Worm (Caenorhabditis elegans): ENCODE measurements around the gene aakg-3.

DNA sequence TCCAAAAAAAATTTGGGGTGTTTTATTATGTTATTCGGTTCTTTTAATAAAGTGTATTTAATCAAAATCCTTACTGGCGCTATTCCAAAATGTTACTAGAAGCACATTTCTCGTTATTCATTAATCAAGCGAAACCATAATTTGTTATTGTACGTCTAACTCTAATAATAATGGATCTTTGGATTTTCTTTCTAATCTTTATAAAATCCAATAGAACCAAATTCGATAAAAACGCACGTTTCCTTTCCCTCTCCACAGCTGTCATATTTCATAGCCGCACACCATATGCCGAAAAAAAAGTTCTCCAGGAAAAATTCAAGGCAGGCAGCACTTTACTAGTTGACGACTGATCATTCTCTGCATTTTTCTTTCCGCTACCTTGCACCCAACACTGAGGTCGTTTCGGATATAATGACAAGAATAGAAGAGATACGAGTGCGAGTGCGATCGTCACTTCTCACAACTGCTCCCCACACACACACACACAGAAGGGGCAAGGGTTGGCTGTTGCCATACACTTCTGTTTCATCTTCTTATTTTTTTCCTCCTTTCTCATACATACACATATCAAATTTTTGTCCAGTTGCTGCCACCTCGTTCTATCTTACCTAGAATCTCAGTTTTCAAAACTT is 47.4 kb downstream of the aakg-3 start:
- TF ChIP-seq crh-2 (tag; optimal IDR thresholded peaks at IDR 0.05), result no peak
- no peak for TF ChIP-seq nhr-11 (tag; optimal IDR thresholded peaks at IDR 0.05)
- peak; percentile 33 for TF ChIP-seq F13H6.1 (tag; optimal IDR thresholded peaks at IDR 0.05)
- TF ChIP-seq ztf-4 (tag; optimal IDR thresholded peaks at IDR 0.05), result peak; percentile 13
- TF ChIP-seq sma-9 (GFP tag; optimal IDR thresholded peaks at IDR 0.05), result peak; percentile 78
- no peak for TF ChIP-seq sma-9 (tag; optimal IDR thresholded peaks at IDR 0.05)
- TF ChIP-seq lin-11 (tag; optimal IDR thresholded peaks at IDR 0.05), result no peak
- TF ChIP-seq lin-13 (GFP tag; optimal IDR thresholded peaks at IDR 0.05), result no peak
- TF ChIP-seq lin-39 (tag; optimal IDR thresholded peaks at IDR 0.05), result no peak
- TF ChIP-seq unc-62 (GFP tag; optimal IDR thresholded peaks at IDR 0.05), result no peak
- TF ChIP-seq snpc-4 (tag; optimal IDR thresholded peaks at IDR 0.05), result no peak
- no peak for TF ChIP-seq mdl-1 (tag; optimal IDR thresholded peaks at IDR 0.05)
- TF ChIP-seq aly-2 (tag; optimal IDR thresholded peaks at IDR 0.05), result no peak
- TF ChIP-seq fos-1 (tag; optimal IDR thresholded peaks at IDR 0.05), result no peak

Measured in whole organism, L2 larva.